Fruit fly (Drosophila melanogaster) whole organism, adult: ENCODE measurements around the gene CG15412.

ENCODE experiments used
- CG33017 ChIP-seq: fragments of 200-800 bp; sonication (Bioruptor generic); optimal IDR thresholded peaks from 2 replicates; lab custom pipeline; 2018; ENCODE audit warnings: missing biosample characterization, mild to moderate bottlenecking, missing genetic modification characterization, moderate library complexity
- CG5204 ChIP-seq: fragments of 200-800 bp; sonication (Bioruptor generic); optimal IDR thresholded peaks from 2 replicates; lab custom pipeline; 2016; ENCODE audit warnings: missing biosample characterization, missing genetic modification characterization
- pad ChIP-seq: fragments of 200-800 bp; sonication (Bioruptor generic); optimal IDR thresholded peaks from 3 replicates; lab custom pipeline; 2017; ENCODE audit warnings: missing biosample characterization, missing genetic modification characterization, mild to moderate bottlenecking, moderate library complexity, missing genetic modification reagents
- toe ChIP-seq: fragments of 200-800 bp; sonication (Bioruptor generic); optimal IDR thresholded peaks from 2 replicates; lab custom pipeline; 2016; ENCODE audit warnings: missing biosample characterization, missing genetic modification characterization

DNA sequence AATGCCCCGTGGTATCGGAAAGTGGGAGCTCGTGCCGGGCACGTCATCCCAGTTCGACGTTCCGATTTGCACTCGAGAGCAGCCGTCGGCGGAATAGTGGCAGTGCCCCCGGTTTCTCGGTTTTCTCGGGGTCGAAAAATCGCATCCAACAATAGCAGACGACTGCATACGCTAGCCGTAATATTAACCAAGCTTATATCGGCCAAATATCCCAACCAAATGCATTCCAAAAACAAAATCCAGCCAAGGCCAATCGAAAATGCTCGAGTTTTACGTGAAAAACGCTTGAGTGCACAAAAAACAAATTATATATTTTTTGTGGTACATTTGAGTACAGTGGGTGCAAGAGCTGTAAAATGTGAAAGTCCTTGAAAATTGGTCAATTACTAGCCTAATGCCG lies 4.2 kb downstream of the CG15412 start:
- TF ChIP-seq CG5204 (GFP tag; lab: Kevin White, UChicago) (no peak), toe (GFP tag; lab: Kevin White, UChicago) (no peak), pad (GFP tag; lab: Kevin White, UChicago) (no peak), CG33017 (tag; lab: Kevin White, UChicago) (peak; percentile 24)
